Worm (Caenorhabditis elegans): ENCODE data around the gene F22E5.1.

DNA sequence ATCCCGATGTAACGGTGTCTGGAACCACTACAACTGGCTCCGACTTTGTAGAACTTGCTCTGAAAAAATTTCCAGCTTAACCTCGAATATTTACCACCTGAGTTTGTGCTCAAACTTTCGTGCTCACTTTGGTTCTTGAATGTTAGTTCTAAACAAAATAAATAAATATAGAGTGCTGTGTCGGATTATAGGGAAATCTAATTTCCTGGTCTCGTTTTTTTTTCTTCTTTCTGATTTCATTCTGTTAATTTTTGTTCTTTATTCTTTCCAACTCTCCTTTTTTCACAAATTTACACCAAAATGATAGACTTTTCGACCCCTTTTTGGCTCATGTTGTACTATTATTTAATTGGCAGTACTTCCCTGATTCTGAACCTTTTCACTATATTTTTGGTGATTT, 44.3 kb upstream of the F22E5.1 start, which contains the start of gene sri-37:
- no peak for TF ChIP-seq tbx-2 (tag; optimal IDR thresholded peaks at IDR 0.05)
- no peak for TF ChIP-seq nhr-12 (tag; optimal IDR thresholded peaks at IDR 0.05)
- no peak for TF ChIP-seq nhr-28 (tag; optimal IDR thresholded peaks at IDR 0.05)
- TF ChIP-seq snpc-4 (tag; optimal IDR thresholded peaks at IDR 0.05) = no peak
- no peak for TF ChIP-seq zag-1 (tag; optimal IDR thresholded peaks at IDR 0.05)
- no peak for TF ChIP-seq nhr-77 (tag; optimal IDR thresholded peaks at IDR 0.05)
- TF ChIP-seq pqm-1 (tag; optimal IDR thresholded peaks at IDR 0.05) = no peak
- TF ChIP-seq elt-2 (tag; optimal IDR thresholded peaks at IDR 0.05) = no peak
- no peak for TF ChIP-seq ztf-11 (tag; optimal IDR thresholded peaks at IDR 0.05)
- TF ChIP-seq ZK546.5 (tag; optimal IDR thresholded peaks at IDR 0.05) = no peak
- no peak for TF ChIP-seq nhr-237 (tag; optimal IDR thresholded peaks at IDR 0.05)
- no peak for TF ChIP-seq skn-1 (tag; optimal IDR thresholded peaks at IDR 0.05)
